Fruit fly (Drosophila melanogaster): Measurements from ENCODE around the gene Mnat9.
A peak's percentile ranks its signal among the peaks of the same experiment; 100 is the strongest.

Gene Mnat9

DNA sequence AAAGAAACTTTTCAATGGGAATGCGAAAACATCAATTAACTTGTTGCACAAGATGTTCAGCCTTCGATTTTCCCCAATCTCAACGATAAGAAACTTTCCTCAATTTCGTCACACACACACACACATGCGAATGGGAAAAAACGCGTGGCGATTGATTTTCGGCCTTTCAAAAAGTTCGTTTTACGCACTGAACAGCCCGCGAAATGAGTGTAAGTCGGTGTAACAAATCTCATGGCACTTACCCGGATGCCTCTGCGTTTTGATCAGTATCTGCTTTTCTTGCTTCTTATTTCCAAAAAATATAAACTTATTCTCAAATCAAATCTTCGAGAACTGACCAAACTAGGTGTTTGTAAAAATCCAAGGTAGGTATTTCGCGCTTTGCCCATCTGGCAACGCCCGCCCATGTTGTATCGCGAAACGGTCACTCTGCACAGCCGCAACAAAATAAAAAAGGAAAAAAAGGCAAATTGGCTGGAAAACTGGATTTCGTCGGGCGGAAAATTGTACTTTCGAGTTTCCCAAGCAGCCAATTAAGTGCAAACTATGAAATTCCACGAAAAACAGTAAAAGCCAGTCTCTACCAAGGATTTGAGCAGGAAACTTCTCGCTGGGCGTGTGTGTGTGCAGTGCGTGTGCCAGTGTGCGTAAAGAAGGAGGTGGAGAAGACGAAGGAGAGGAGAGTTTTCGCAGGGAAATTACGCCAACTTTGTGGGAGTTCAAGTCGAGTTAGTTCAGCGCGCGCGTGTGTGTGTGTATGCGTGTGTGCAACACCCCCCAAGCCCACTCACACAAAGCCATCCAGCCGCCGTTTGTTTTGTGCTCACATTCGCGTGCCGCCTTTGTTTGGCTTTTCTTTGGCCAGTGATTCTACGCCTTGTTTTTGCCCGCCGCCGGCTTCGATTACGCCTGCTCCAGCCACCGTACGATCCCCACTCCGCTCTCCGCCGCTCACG, 5.0 kb downstream of the Mnat9 start, which contains the start of gene Med (continued):
- TF ChIP-seq ham (GFP tag; IDR thresholded peaks at IDR 0.05) (no peak), CG11560 (tag; IDR thresholded peaks at IDR 0.05) (no peak), CG11696 (GFP tag; IDR thresholded peaks at IDR 0.05) (no peak), CG10959 (GFP tag; IDR thresholded peaks at IDR 0.05) (no peak), Scr (GFP tag; IDR thresholded peaks at IDR 0.05; ENCODE audit: partially characterized antibody) (no peak), Trl (optimal IDR thresholded peaks at IDR 0.05) (peak in 1 of 2 experiments; percentile 4), Trl (GFP tag; optimal IDR thresholded peaks at IDR 0.05) (no peak), CG11093 (GFP tag; IDR thresholded peaks at IDR 0.05) (no peak), slou (GFP tag; optimal IDR thresholded peaks at IDR 0.05) (no peak), so (GFP tag; IDR thresholded peaks at IDR 0.05) (no peak), Camta (GFP tag; optimal IDR thresholded peaks at IDR 0.05) (no peak), Asciz (GFP tag; optimal IDR thresholded peaks at IDR 0.05) (no peak), nmo (GFP tag; optimal IDR thresholded peaks at IDR 0.05) (peak; percentile 44), oc (tag; optimal IDR thresholded peaks at IDR 0.05) (no peak), CG1603 (tag; optimal IDR thresholded peaks at IDR 0.05) (peak; percentile 67), Opbp (GFP tag; IDR thresholded peaks at IDR 0.05; ENCODE audit: partially characterized antibody) (no peak), fd3F (GFP tag; optimal IDR thresholded peaks at IDR 0.05) (no peak), ken (GFP tag; IDR thresholded peaks at IDR 0.05) (no peak), Sry-β (GFP tag; optimal IDR thresholded peaks at IDR 0.05) (no peak), CG9817 (tag; optimal IDR thresholded peaks at IDR 0.05) (no peak), CG9932 (GFP tag; IDR thresholded peaks at IDR 0.05) (no peak), CG13894 (tag; optimal IDR thresholded peaks at IDR 0.05) (no peak), chif (GFP tag; optimal IDR thresholded peaks at IDR 0.05) (no peak), wek (GFP tag; optimal IDR thresholded peaks at IDR 0.05) (no peak), trh (GFP tag; optimal IDR thresholded peaks at IDR 0.05) (no peak), chm (GFP tag; IDR thresholded peaks at IDR 0.05) (no peak), CG7987 (GFP tag; optimal IDR thresholded peaks at IDR 0.05) (no peak), ttk (GFP tag; IDR thresholded peaks at IDR 0.05) (no peak), rib (GFP tag; IDR thresholded peaks at IDR 0.05) (no peak), en (GFP tag; optimal IDR thresholded peaks at IDR 0.05) (no peak), gcm2 (GFP tag; optimal IDR thresholded peaks at IDR 0.05) (no peak), btn (GFP tag; optimal IDR thresholded peaks at IDR 0.05) (no peak), HmgZ (tag; optimal IDR thresholded peaks at IDR 0.05) (peak; percentile 39), Jarid2 (GFP tag; optimal IDR thresholded peaks at IDR 0.05) (peak; percentile 3), dysf (GFP tag; IDR thresholded peaks at IDR 0.05) (no peak), CG9876 (GFP tag; optimal IDR thresholded peaks at IDR 0.05) (no peak), CG12219 (GFP tag; optimal IDR thresholded peaks at IDR 0.05) (no peak), CG7271 (tag; optimal IDR thresholded peaks at IDR 0.05) (no peak), tx (GFP tag; optimal IDR thresholded peaks at IDR 0.05) (no peak), CG1024 (GFP tag; IDR thresholded peaks at IDR 0.05) (no peak), crc (GFP tag; optimal IDR thresholded peaks at IDR 0.05) (no peak), otp (GFP tag; IDR thresholded peaks at IDR 0.05) (no peak), mam (GFP tag; optimal IDR thresholded peaks at IDR 0.05) (no peak), lov (optimal IDR thresholded peaks at IDR 0.05) (no peak), lov (GFP tag; IDR thresholded peaks at IDR 0.05) (no peak), seq (GFP tag; IDR thresholded peaks at IDR 0.05) (no peak), CG1792 (GFP tag; optimal IDR thresholded peaks at IDR 0.05) (peak; percentile 55), vfl (GFP tag; optimal IDR thresholded peaks at IDR 0.05) (no peak), fu2 (GFP tag; optimal IDR thresholded peaks at IDR 0.05) (no peak), Dref (GFP tag; IDR thresholded peaks at IDR 0.05) (no peak), CG17912 (GFP tag; optimal IDR thresholded peaks at IDR 0.05) (peak; percentile 60)

Measured in whole organism, embryonic.